Fruit fly (Drosophila melanogaster): ENCODE results near the gene GlcAT-S.
A peak's percentile ranks its signal among the peaks of the same experiment; 100 is the strongest.

Gene GlcAT-S

dm6 chr2L:9633811-9634436 is 17.7 kb downstream of the GlcAT-S start, which contains the start of gene Apoltp:
Apoltp (plus strand) TSS chr2L:9634179.
- TF ChIP-seq rgr (GFP tag; optimal IDR thresholded peaks at IDR 0.05) (peak; percentile 72), usp (GFP tag; optimal IDR thresholded peaks at IDR 0.05) (no peak), Abd-B (GFP tag; optimal IDR thresholded peaks at IDR 0.05) (no peak), Rel (GFP tag; optimal IDR thresholded peaks at IDR 0.05) (peak; percentile 59), Rel (tag; optimal IDR thresholded peaks at IDR 0.05) (no peak), HLH106 (tag; optimal IDR thresholded peaks at IDR 0.05) (peak; percentile 68), CG32264 (GFP tag; optimal IDR thresholded peaks at IDR 0.05) (peak; percentile 2), foxo (GFP tag; optimal IDR thresholded peaks at IDR 0.05) (peak in 1 of 2 experiments; percentile 85), CrebA (GFP tag; optimal IDR thresholded peaks at IDR 0.05; ENCODE audit: borderline replicate concordance) (peak; percentile 23), br (GFP tag; optimal IDR thresholded peaks at IDR 0.05) (peak; percentile 58), Hnf4 (GFP tag; optimal IDR thresholded peaks at IDR 0.05) (peak; percentile 54), fru (GFP tag; optimal IDR thresholded peaks at IDR 0.05) (peak; percentile 78), Myc (optimal IDR thresholded peaks at IDR 0.05) (no peak), woc (GFP tag; optimal IDR thresholded peaks at IDR 0.05) (peak; percentile 54), Dif (GFP tag; optimal IDR thresholded peaks at IDR 0.05; ENCODE audit: partially characterized antibody) (peak; percentile 13), dmrt93B (GFP tag; optimal IDR thresholded peaks at IDR 0.05) (peak; percentile 62), sage (GFP tag; optimal IDR thresholded peaks at IDR 0.05) (peak; percentile 66), sv (GFP tag; optimal IDR thresholded peaks at IDR 0.05) (peak; percentile 8), GATAd (GFP tag; optimal IDR thresholded peaks at IDR 0.05) (no peak), brk (GFP tag; optimal IDR thresholded peaks at IDR 0.05) (peak; percentile 64), ey (GFP tag; optimal IDR thresholded peaks at IDR 0.05) (peak; percentile 46), Vsx2 (GFP tag; optimal IDR thresholded peaks at IDR 0.05; ENCODE audit: partially characterized antibody) (no peak), OdsH (GFP tag; optimal IDR thresholded peaks at IDR 0.05) (peak; percentile 74), N (GFP tag; optimal IDR thresholded peaks at IDR 0.05) (no peak), h (GFP tag; optimal IDR thresholded peaks at IDR 0.05) (peak; percentile 85), psq (GFP tag; optimal IDR thresholded peaks at IDR 0.05) (peak; percentile 75), Sp1 (GFP tag; optimal IDR thresholded peaks at IDR 0.05) (peak; percentile 55)

DNA sequence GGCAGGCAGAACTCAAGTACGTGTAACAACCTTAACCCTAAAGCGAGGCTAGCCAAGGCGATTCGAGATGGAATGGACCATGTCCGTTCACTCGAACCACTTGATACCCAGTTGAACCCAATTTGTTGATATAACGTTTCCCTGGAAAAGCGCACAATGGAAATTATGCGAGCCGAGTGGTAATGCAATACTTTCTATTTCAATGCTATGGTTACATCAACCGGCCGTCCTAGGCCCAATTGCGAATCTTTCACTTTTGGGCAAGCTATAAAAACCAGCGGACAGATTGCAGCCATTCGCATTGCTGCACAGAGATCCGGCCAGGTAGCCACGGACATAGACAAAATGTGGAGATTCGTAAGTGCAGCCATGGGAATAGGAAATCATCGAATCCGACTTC is 40.0 kb downstream of the GlcAT-S start, which contains the start of gene CG33299:
TSS of gene CG33299 (plus strand) at position 301 of the 400 bp plus-strand sequence.
- TF ChIP-seq lola (GFP tag; optimal IDR thresholded peaks at IDR 0.05) (no peak), sv (GFP tag; optimal IDR thresholded peaks at IDR 0.05) (no peak), pan (optimal IDR thresholded peaks at IDR 0.05) (no peak), jim (GFP tag; optimal IDR thresholded peaks at IDR 0.05) (no peak), Dfd (GFP tag; optimal IDR thresholded peaks at IDR 0.05) (no peak), CG9705 (GFP tag; optimal IDR thresholded peaks at IDR 0.05) (no peak), br (GFP tag; optimal IDR thresholded peaks at IDR 0.05) (no peak), Hr78 (GFP tag; optimal IDR thresholded peaks at IDR 0.05) (no peak), OdsH (GFP tag; optimal IDR thresholded peaks at IDR 0.05) (no peak), Jra (GFP tag; optimal IDR thresholded peaks at IDR 0.05) (no peak), tai (GFP tag; optimal IDR thresholded peaks at IDR 0.05) (no peak), woc (GFP tag; optimal IDR thresholded peaks at IDR 0.05) (no peak), CG32264 (GFP tag; optimal IDR thresholded peaks at IDR 0.05) (no peak), GATAd (GFP tag; optimal IDR thresholded peaks at IDR 0.05) (no peak), Hnf4 (GFP tag; optimal IDR thresholded peaks at IDR 0.05) (no peak), h (GFP tag; optimal IDR thresholded peaks at IDR 0.05) (no peak)

- no peak for TF ChIP-seq woc (GFP tag; optimal IDR thresholded peaks at IDR 0.05)
- TF ChIP-seq OdsH (GFP tag; optimal IDR thresholded peaks at IDR 0.05), result no peak
- TF ChIP-seq tai (GFP tag; optimal IDR thresholded peaks at IDR 0.05), result no peak
- TF ChIP-seq br (GFP tag; optimal IDR thresholded peaks at IDR 0.05), result no peak
- TF ChIP-seq Abd-B (GFP tag; optimal IDR thresholded peaks at IDR 0.05), result no peak
- no peak for TF ChIP-seq fru (GFP tag; optimal IDR thresholded peaks at IDR 0.05)
- TF ChIP-seq pan (optimal IDR thresholded peaks at IDR 0.05), result no peak
- TF ChIP-seq sv (GFP tag; optimal IDR thresholded peaks at IDR 0.05), result no peak
- no peak for TF ChIP-seq Dfd (GFP tag; optimal IDR thresholded peaks at IDR 0.05)
- TF ChIP-seq Mio (GFP tag; optimal IDR thresholded peaks at IDR 0.05), result no peak
- no peak for TF ChIP-seq CrebA (GFP tag; optimal IDR thresholded peaks at IDR 0.05; ENCODE audit: borderline replicate concordance)
- no peak for TF ChIP-seq lola (GFP tag; optimal IDR thresholded peaks at IDR 0.05)
- no peak for TF ChIP-seq N (GFP tag; optimal IDR thresholded peaks at IDR 0.05)
- no peak for TF ChIP-seq Sp1 (GFP tag; optimal IDR thresholded peaks at IDR 0.05)
- TF ChIP-seq h (GFP tag; optimal IDR thresholded peaks at IDR 0.05), result no peak
Observed at dm6 chr2L:9657269-9658191, 41.3 kb downstream of the GlcAT-S start.
